Worm (Caenorhabditis elegans) whole organism, L2 larva: ENCODE measurements around the gene T11F9.10.

ENCODE experiments used
- lin-13 ChIP-seq: fragments of 150-350 bp; optimal IDR thresholded peaks from 2 replicates; lab custom pipeline; 2014; ENCODE audit warnings: missing biosample characterization, missing genetic modification reagents, missing genetic modification characterization
- snpc-4 ChIP-seq: fragments of 150-350 bp; optimal IDR thresholded peaks from 2 replicates; lab custom pipeline; 2014; ENCODE audit warnings: missing biosample characterization, missing genetic modification characterization

ce11 chrV:11490382-11490781 is 3.6 kb downstream of the T11F9.10 start, which contains the start of gene dhs-19:
- TF ChIP-seq snpc-4 (tag; lab: Kevin White, UChicago) = no peak
- TF ChIP-seq lin-13 (GFP tag; lab: Kevin White, UChicago) = no peak
